Fruit fly (Drosophila melanogaster) whole organism, prepupa: ENCODE data around the gene CG42847.

Source experiments
- Blimp-1 ChIP-seq: fragments of 200-800 bp; sonication (Bioruptor generic); optimal IDR thresholded peaks from 3 replicates; lab custom pipeline; 2017; ENCODE audit warnings: missing biosample characterization, missing genetic modification characterization, mild to moderate bottlenecking, moderate library complexity, missing genetic modification reagents
- CG10631 ChIP-seq: fragments of 200-800 bp; sonication (Bioruptor generic); optimal IDR thresholded peaks from 2 replicates; lab custom pipeline; 2016; ENCODE audit warnings: missing biosample characterization, missing genetic modification characterization
- CG10669 ChIP-seq: fragments of 200-800 bp; sonication (Bioruptor generic); optimal IDR thresholded peaks from 3 replicates; lab custom pipeline; 2018; ENCODE audit warnings: missing biosample characterization, mild to moderate bottlenecking, missing genetic modification characterization, moderate library complexity
- CG11294 ChIP-seq: fragments of 200-800 bp; sonication (Bioruptor generic); IDR thresholded peaks from 2 replicates; pipeline ENCODE4 v1.3.6; 2022; ENCODE audit warnings: missing biosample characterization, missing genetic modification characterization
- CG11762 ChIP-seq: fragments of 200-800 bp; sonication (Bioruptor generic); optimal IDR thresholded peaks from 3 replicates; lab custom pipeline; 2016; ENCODE audit warnings: missing biosample characterization, missing genetic modification characterization; ENCODE audit not compliant: insufficient read depth
- CG1621 ChIP-seq: fragments of 200-800 bp; sonication (Bioruptor generic); optimal IDR thresholded peaks from 3 replicates; lab custom pipeline; 2018; ENCODE audit warnings: missing biosample characterization, mild to moderate bottlenecking, missing genetic modification characterization
- CG3032 ChIP-seq: fragments of 200-800 bp; optimal IDR thresholded peaks from 2 replicates; lab custom pipeline; 2019; ENCODE audit warnings: missing biosample characterization, mild to moderate bottlenecking, missing genetic modification characterization, moderate library complexity
- CG31627 ChIP-seq: fragments of 200-800 bp; sonication (Bioruptor generic); optimal IDR thresholded peaks from 3 replicates; lab custom pipeline; 2016; ENCODE audit warnings: missing biosample characterization, missing genetic modification characterization
- CG32006 ChIP-seq: fragments of 200-800 bp; sonication (Bioruptor generic); optimal IDR thresholded peaks from 3 replicates; lab custom pipeline; 2017; ENCODE audit warnings: missing biosample characterization, mild to moderate bottlenecking, missing genetic modification characterization
- CG34406 ChIP-seq: fragments of 200-800 bp; sonication (Bioruptor generic); optimal IDR thresholded peaks from 3 replicates; lab custom pipeline; 2016; ENCODE audit warnings: missing biosample characterization, missing genetic modification characterization
- CG3919 ChIP-seq: fragments of 200-800 bp; sonication (Bioruptor generic); optimal IDR thresholded peaks from 3 replicates; lab custom pipeline; 2016; ENCODE audit warnings: missing biosample characterization, missing genetic modification characterization
- CG4318 ChIP-seq: fragments of 200-800 bp; sonication (Bioruptor generic); optimal IDR thresholded peaks from 3 replicates; lab custom pipeline; 2017; ENCODE audit warnings: missing biosample characterization, mild to moderate bottlenecking, missing genetic modification characterization
- CG6808 ChIP-seq: fragments of 200-800 bp; sonication (Bioruptor generic); optimal IDR thresholded peaks from 3 replicates; lab custom pipeline; 2017; ENCODE audit warnings: missing biosample characterization, missing genetic modification characterization, mild to moderate bottlenecking, moderate library complexity, missing genetic modification reagents
- CG6854 ChIP-seq: fragments of 200-800 bp; sonication (Bioruptor generic); optimal IDR thresholded peaks from 2 replicates; lab custom pipeline; 2017; ENCODE audit warnings: missing biosample characterization, mild to moderate bottlenecking, missing genetic modification characterization
- CG7368 ChIP-seq: fragments of 200-800 bp; sonication (Bioruptor generic); optimal IDR thresholded peaks from 3 replicates; lab custom pipeline; 2016; ENCODE audit warnings: missing biosample characterization, missing genetic modification characterization
- CG8119 ChIP-seq: fragments of 200-800 bp; sonication (Bioruptor generic); IDR thresholded peaks from 3 replicates; pipeline ENCODE4 v1.3.6; 2022; ENCODE audit warnings: missing biosample characterization, missing genetic modification characterization
- CG8319 ChIP-seq: fragments of 200-800 bp; sonication (Bioruptor generic); optimal IDR thresholded peaks from 3 replicates; lab custom pipeline; 2016; ENCODE audit warnings: missing biosample characterization, missing genetic modification characterization
- CG8632 ChIP-seq: fragments of 200-800 bp; sonication (Bioruptor generic); optimal IDR thresholded peaks from 3 replicates; lab custom pipeline; 2016; ENCODE audit warnings: missing biosample characterization, missing genetic modification characterization
- Eip75B ChIP-seq: fragments of 200-800 bp; sonication (Bioruptor generic); optimal IDR thresholded peaks from 3 replicates; lab custom pipeline; 2016; ENCODE audit warnings: missing biosample characterization, missing genetic modification characterization
- Eip78C ChIP-seq: fragments of 200-800 bp; sonication (Bioruptor generic); peaks from one replicate; lab custom pipeline; 2016; ENCODE audit warnings: missing biosample characterization, missing genetic modification characterization
- Eip93F ChIP-seq: fragments of 200-800 bp; sonication (Bioruptor generic); optimal IDR thresholded peaks from 2 replicates; lab custom pipeline; 2016; ENCODE audit warnings: missing biosample characterization, mild to moderate bottlenecking, missing genetic modification characterization
- Ets96B ChIP-seq: fragments of 200-800 bp; optimal IDR thresholded peaks from 2 replicates; lab custom pipeline; 2019; ENCODE audit warnings: missing biosample characterization, mild to moderate bottlenecking, missing genetic modification characterization, moderate library complexity
- Gug ChIP-seq: fragments of 200-800 bp; sonication (Bioruptor generic); IDR thresholded peaks from 2 replicates; pipeline ENCODE4 v1.3.6; 2022; ENCODE audit warnings: missing biosample characterization, missing genetic modification characterization
- Lpt ChIP-seq: fragments of 200-800 bp; sonication (Bioruptor generic); optimal IDR thresholded peaks from 3 replicates; lab custom pipeline; 2016; ENCODE audit warnings: missing biosample characterization, missing genetic modification characterization
- Met ChIP-seq: fragments of 200-800 bp; sonication (Bioruptor generic); optimal IDR thresholded peaks from 3 replicates; lab custom pipeline; 2016; ENCODE audit warnings: missing biosample characterization, missing genetic modification characterization
- Smox ChIP-seq: fragments of 200-800 bp; sonication (Bioruptor generic); optimal IDR thresholded peaks from 3 replicates; lab custom pipeline; 2016; ENCODE audit warnings: missing biosample characterization, missing genetic modification characterization
- Sox14 ChIP-seq: fragments of 200-800 bp; sonication (Bioruptor generic); optimal IDR thresholded peaks from 3 replicates; lab custom pipeline; 2016; ENCODE audit warnings: missing biosample characterization, missing genetic modification characterization
- achi ChIP-seq: fragments of 200-800 bp; sonication (Bioruptor generic); optimal IDR thresholded peaks from 3 replicates; lab custom pipeline; 2016; ENCODE audit warnings: missing biosample characterization, missing genetic modification characterization
- acj6 ChIP-seq: fragments of 200-800 bp; sonication (Bioruptor generic); optimal IDR thresholded peaks from 3 replicates; lab custom pipeline; 2016; ENCODE audit warnings: missing biosample characterization, missing genetic modification characterization
- cyc ChIP-seq: fragments of 200-800 bp; sonication (Bioruptor generic); optimal IDR thresholded peaks from 3 replicates; lab custom pipeline; 2016; ENCODE audit warnings: missing biosample characterization, missing genetic modification characterization
- dsx ChIP-seq: fragments of 200-800 bp; optimal IDR thresholded peaks from 3 replicates; lab custom pipeline; 2019; ENCODE audit warnings: missing biosample characterization, mild to moderate bottlenecking, missing genetic modification characterization, moderate library complexity; ENCODE audit not compliant: poor library complexity, severe bottlenecking
- esn ChIP-seq: fragments of 200-800 bp; sonication (Bioruptor generic); optimal IDR thresholded peaks from 2 replicates; lab custom pipeline; 2016; ENCODE audit warnings: missing biosample characterization, mild to moderate bottlenecking, missing genetic modification characterization, moderate library complexity
- fd59A ChIP-seq: fragments of 200-800 bp; sonication (Bioruptor generic); optimal IDR thresholded peaks from 2 replicates; lab custom pipeline; 2017; ENCODE audit warnings: missing biosample characterization, mild to moderate bottlenecking, missing genetic modification characterization, missing genetic modification reagents
- fkh ChIP-seq: fragments of 200-800 bp; sonication (Bioruptor generic); optimal IDR thresholded peaks from 3 replicates; lab custom pipeline; 2017; ENCODE audit warnings: missing biosample characterization, mild to moderate bottlenecking, missing genetic modification characterization, moderate library complexity
- lz ChIP-seq: fragments of 200-800 bp; sonication (Bioruptor generic); optimal IDR thresholded peaks from 3 replicates; lab custom pipeline; 2016; ENCODE audit warnings: missing biosample characterization, missing genetic modification characterization
- net ChIP-seq: fragments of 200-800 bp; sonication (Bioruptor generic); optimal IDR thresholded peaks from 3 replicates; lab custom pipeline; 2016; ENCODE audit warnings: missing biosample characterization, missing genetic modification characterization
- salr ChIP-seq, 2 experiments: fragments of 200-800 bp; sonication (Bioruptor generic); optimal IDR thresholded peaks; 3 replicates each; lab custom pipeline; 2016 to 2018; ENCODE audit warnings: missing biosample characterization in 2 of 2, missing genetic modification characterization in 2 of 2, mild to moderate bottlenecking in 1 of 2
- vri ChIP-seq: fragments of 200-800 bp; sonication (Bioruptor generic); optimal IDR thresholded peaks from 3 replicates; lab custom pipeline; 2016; ENCODE audit warnings: missing biosample characterization, mild to moderate bottlenecking, missing genetic modification characterization

The CG42847 gene

DNA sequence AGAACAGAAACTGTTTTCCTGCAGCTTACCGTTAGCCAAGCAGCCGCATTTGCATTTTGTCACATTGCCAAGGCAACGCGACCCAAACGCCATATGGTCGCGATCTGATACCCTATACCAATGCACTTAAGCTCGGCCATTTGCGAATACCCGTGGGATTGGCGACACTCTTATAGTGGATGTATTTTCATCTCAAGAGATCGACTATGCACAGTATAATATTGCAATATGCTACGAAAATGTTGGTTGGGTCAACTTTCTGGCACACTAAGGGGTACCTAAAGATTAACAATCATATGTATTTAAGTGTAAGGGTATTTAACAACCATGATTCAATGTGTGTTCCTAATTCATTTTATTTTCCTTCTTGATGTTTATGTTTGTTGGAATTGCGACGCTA, 10.6 kb downstream of the CG42847 start (continued):
- peak; percentile 47 for TF ChIP-seq achi (GFP tag; lab: Kevin White, UChicago)
- no peak for TF ChIP-seq fkh (GFP tag; lab: Kevin White, UChicago)
- peak; percentile 84 for TF ChIP-seq Eip78C (GFP tag; lab: Kevin White, UChicago)
- peak; percentile 19 for TF ChIP-seq CG10631
- TF ChIP-seq CG7368 (GFP tag; lab: Kevin White, UChicago): peak; percentile 24
- peak; percentile 29 for TF ChIP-seq CG3919 (GFP tag; lab: Kevin White, UChicago)
- TF ChIP-seq CG1621: no peak
- peak; percentile 21 for TF ChIP-seq vri (GFP tag; lab: Kevin White, UChicago)

DNA sequence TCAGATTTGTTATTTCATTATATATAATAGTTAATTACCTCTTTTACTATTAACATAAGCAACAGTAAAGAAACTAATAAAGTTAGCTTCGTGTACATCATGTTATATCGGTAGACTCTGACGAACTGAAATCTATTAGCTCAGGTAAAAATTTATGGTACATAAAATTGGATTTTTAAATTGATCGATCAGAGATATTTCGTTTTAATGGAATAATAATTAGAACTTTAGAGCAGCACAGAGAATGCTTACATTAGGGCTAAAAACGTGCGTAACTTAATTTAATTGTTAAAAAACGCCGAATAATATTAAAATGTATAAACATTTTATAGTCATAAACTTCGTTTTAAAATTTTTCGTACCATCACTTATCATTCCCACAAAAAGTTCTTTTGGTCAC, 13.0 kb downstream of the CG42847 start, which contains the start of gene CG33723:
Gene CG33723, minus strand, starts transcription at position 101 of the 400 bp plus-strand sequence.
- no peak for TF ChIP-seq CG31627 (GFP tag; lab: Kevin White, UChicago)
- TF ChIP-seq Met (GFP tag; lab: Kevin White, UChicago): no peak
- no peak for TF ChIP-seq CG11294 (GFP tag; lab: Robert Waterston, UW)
- no peak for TF ChIP-seq Blimp-1 (GFP tag; lab: Kevin White, UChicago)
- no peak for TF ChIP-seq salr (GFP tag; optimal IDR thresholded peaks at IDR 0.05; lab: Kevin White, UChicago)
- TF ChIP-seq CG3032 (tag; lab: Kevin White, UChicago): no peak
- TF ChIP-seq acj6: no peak
- no peak for TF ChIP-seq net
- TF ChIP-seq CG10631: no peak
- no peak for TF ChIP-seq CG11762 (GFP tag; lab: Kevin White, UChicago)
- TF ChIP-seq lz (GFP tag; lab: Kevin White, UChicago): no peak
- no peak for TF ChIP-seq fkh (GFP tag; lab: Kevin White, UChicago)
- no peak for TF ChIP-seq CG32006
- TF ChIP-seq Gug (GFP tag; lab: Robert Waterston, UW): no peak
- no peak for TF ChIP-seq achi (GFP tag; lab: Kevin White, UChicago)
- no peak for TF ChIP-seq CG8119 (GFP tag; lab: Robert Waterston, UW)
- no peak for TF ChIP-seq esn
- TF ChIP-seq Smox (GFP tag; lab: Kevin White, UChicago): no peak

DNA sequence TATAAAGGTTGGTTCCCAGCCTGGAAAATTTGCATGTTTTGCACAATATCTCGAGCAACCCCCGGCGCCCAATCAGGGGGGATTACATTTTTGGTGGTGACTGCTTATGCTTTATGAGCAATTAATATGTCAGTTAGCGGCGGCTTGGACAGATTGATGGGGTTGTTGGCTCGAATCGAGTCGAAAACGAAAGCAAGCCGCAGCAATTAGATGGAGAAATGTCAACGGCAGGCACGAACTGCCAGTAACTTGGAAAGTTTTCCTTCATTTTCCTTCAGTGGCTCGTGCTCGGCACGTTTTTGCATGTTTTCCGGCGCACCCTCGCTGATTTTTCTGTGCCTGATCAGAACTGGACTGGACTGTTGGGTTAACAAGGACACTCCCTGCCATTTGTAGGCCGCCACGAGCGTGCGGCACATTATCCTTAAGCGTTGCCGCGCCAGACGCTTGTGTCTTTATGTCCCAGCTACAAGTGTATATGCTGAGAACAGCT, 15.2 kb downstream of the CG42847 start:
- no peak for TF ChIP-seq fkh (GFP tag; lab: Kevin White, UChicago)
- TF ChIP-seq, all 60 proteins: peak for 0

DNA sequence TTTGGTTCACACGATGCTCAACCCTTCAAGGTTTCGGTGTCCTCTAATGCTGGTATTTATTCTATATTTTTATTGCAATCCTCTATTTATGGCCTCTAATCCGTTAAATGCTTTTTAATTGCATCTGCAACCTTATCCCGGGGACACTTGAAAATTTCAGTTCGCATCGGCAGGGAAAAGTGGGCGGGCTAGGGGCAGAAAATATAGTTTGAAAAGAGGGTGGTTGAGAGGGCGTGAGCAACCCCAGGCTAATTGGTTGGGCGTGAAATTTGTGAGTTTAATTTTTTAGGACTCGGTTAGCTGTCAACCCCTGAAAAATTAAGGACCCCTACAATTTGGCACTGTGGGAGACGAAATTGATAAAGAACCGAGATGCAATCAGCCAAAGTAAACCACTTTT, 18.1 kb downstream of the CG42847 start:
- TF ChIP-seq Ets96B: no peak
- no peak for TF ChIP-seq CG8119 (GFP tag; lab: Robert Waterston, UW)
- no peak for TF ChIP-seq CG11294 (GFP tag; lab: Robert Waterston, UW)
- TF ChIP-seq salr (GFP tag; optimal IDR thresholded peaks at IDR 0.05; lab: Kevin White, UChicago): no peak
- TF ChIP-seq CG6854 (GFP tag; lab: Kevin White, UChicago): no peak
- TF ChIP-seq Lpt: no peak
- TF ChIP-seq CG10669 (GFP tag; lab: Kevin White, UChicago): no peak
- no peak for TF ChIP-seq Eip93F (GFP tag; lab: Kevin White, UChicago)

DNA sequence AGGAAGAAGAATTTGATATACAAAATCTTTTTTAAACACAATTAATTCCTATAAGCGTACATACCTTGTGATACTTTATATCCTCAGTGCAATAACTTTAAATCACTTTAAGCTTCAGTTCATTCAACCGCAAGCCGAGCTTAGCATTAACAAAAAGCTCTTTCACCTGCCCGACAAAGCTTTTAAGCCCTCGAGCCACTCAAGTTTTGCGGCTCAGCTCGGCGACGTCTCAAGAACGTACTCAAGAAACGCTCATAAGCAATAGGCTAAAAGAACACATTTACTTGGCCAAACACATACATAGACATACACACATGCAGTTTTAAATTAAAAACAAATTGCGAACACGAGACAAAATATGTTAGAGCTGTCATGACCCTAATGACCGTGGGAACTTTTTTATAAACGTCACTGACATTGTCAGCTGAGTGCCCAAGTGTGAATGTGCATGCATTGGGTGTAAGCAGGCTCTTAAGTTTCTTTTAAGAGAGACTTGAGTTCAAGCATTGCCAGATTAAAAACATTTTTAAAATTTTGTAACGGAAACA, 18.8 kb downstream of the CG42847 start:
- TF ChIP-seq CG8632 (no peak), Eip78C (GFP tag; lab: Kevin White, UChicago) (peak; percentile 42), dsx (peak; percentile 26)

DNA sequence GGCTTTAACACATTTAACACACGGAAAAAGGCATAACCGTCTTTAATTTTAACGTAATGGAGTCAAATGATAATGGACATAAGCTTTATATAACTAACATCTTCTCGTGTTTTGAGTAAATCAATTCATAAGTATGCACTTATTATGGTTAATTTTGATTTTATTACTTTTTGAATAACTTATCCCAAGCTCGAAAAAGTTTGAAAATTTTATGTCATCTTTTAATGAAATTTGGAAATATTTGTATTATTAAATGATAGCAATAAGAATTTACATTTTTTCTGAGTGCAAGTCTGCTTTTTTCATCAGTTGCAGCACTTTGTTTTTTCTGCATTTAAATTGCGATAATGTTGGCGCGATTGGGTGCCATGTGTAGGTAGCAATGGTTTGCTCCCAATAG, 20.1 kb downstream of the CG42847 start:
- peak; percentile 35; the same call in 1 of the 2 replicates for TF ChIP-seq CG11294 (GFP tag; lab: Robert Waterston, UW)
- TF ChIP-seq CG3032 (tag; lab: Kevin White, UChicago): peak; percentile 53
- TF ChIP-seq CG6808 (GFP tag; lab: Kevin White, UChicago): peak; percentile 45
- peak; percentile 19 for TF ChIP-seq CG1621
- peak; percentile 48 for TF ChIP-seq CG8632
- TF ChIP-seq fd59A (GFP tag; lab: Kevin White, UChicago): peak; percentile 36
- TF ChIP-seq CG8119 (GFP tag; lab: Robert Waterston, UW): peak; percentile 73
- TF ChIP-seq Lpt: peak; percentile 47
- TF ChIP-seq Sox14 (GFP tag; lab: Kevin White, UChicago): peak; percentile 51
- peak; percentile 70 for TF ChIP-seq acj6
- peak; percentile 13 for TF ChIP-seq CG8319 (GFP tag; lab: Kevin White, UChicago)
- peak; percentile 48 for TF ChIP-seq CG4318
- peak; percentile 23 for TF ChIP-seq CG7368 (GFP tag; lab: Kevin White, UChicago)
- no peak for TF ChIP-seq CG6854 (GFP tag; lab: Kevin White, UChicago)
- peak; percentile 71 for TF ChIP-seq achi (GFP tag; lab: Kevin White, UChicago)
- peak; percentile 68 for TF ChIP-seq CG10631
- TF ChIP-seq Smox (GFP tag; lab: Kevin White, UChicago): peak; percentile 48
- TF ChIP-seq cyc (GFP tag; lab: Kevin White, UChicago): peak; percentile 32
- TF ChIP-seq net: peak; percentile 54
- TF ChIP-seq CG34406 (GFP tag; lab: Kevin White, UChicago): peak; percentile 62
- no peak for TF ChIP-seq Eip93F (GFP tag; lab: Kevin White, UChicago)
- TF ChIP-seq CG3919 (GFP tag; lab: Kevin White, UChicago): peak; percentile 70
- TF ChIP-seq Eip75B (GFP tag; lab: Kevin White, UChicago): peak; percentile 57
